Fruit fly (Drosophila melanogaster) whole organism, embryonic: Measurements from ENCODE around the gene Usf.
A peak's percentile ranks its signal among the peaks of the same experiment; 100 is the strongest.

ENCODE experiments used
- Atf3 ChIP-seq: fragments of 200-800 bp; sonication (Bioruptor generic); optimal IDR thresholded peaks from 3 replicates; lab custom pipeline; 2016; ENCODE audit warnings: missing biosample characterization, missing genetic modification characterization
- CG11093 ChIP-seq: fragments of 200-800 bp; sonication (Bioruptor generic); IDR thresholded peaks from 3 replicates; pipeline ENCODE4 v1.3.6; 2022; ENCODE audit warnings: missing biosample characterization, missing genetic modification characterization
- CG11398 ChIP-seq: fragments of 200-800 bp; sonication (Bioruptor generic); optimal IDR thresholded peaks from 2 replicates; lab custom pipeline; 2016; ENCODE audit warnings: missing biosample characterization, missing genetic modification characterization
- CG12155 ChIP-seq: fragments of 200-800 bp; sonication (Bioruptor generic); optimal IDR thresholded peaks from 3 replicates; lab custom pipeline; 2016; ENCODE audit warnings: missing biosample characterization, missing genetic modification characterization
- CG12299 ChIP-seq: fragments of 200-800 bp; sonication (Bioruptor generic); optimal IDR thresholded peaks from 2 replicates; lab custom pipeline; 2018; ENCODE audit warnings: missing biosample characterization, mild to moderate bottlenecking, missing genetic modification characterization
- CG1233 ChIP-seq: fragments of 200-800 bp; sonication (Bioruptor generic); optimal IDR thresholded peaks from 4 replicates; lab custom pipeline; 2018; ENCODE audit warnings: missing biosample characterization, mild to moderate bottlenecking, missing genetic modification characterization
- CG12391 ChIP-seq: fragments of 200-800 bp; sonication (Bioruptor generic); optimal IDR thresholded peaks from 3 replicates; lab custom pipeline; 2018; ENCODE audit warnings: missing biosample characterization, mild to moderate bottlenecking, missing genetic modification characterization, moderate library complexity
- CG13424 ChIP-seq: fragments of 200-800 bp; sonication (Bioruptor generic); optimal IDR thresholded peaks from 2 replicates; lab custom pipeline; 2019; ENCODE audit warnings: missing biosample characterization, mild to moderate bottlenecking, missing genetic modification characterization, moderate library complexity
- CG14667 ChIP-seq: fragments of 200-800 bp; sonication (Bioruptor generic); IDR thresholded peaks from 2 replicates; pipeline ENCODE4 v1.3.6; 2022; ENCODE audit warnings: missing biosample characterization, missing genetic modification characterization
- CG15011 ChIP-seq: fragments of 200-800 bp; sonication (Bioruptor generic); optimal IDR thresholded peaks from 3 replicates; lab custom pipeline; 2018; ENCODE audit warnings: missing biosample characterization, mild to moderate bottlenecking, missing genetic modification characterization
- CG15269 ChIP-seq: fragments of 200-800 bp; sonication (Bioruptor generic); optimal IDR thresholded peaks from 2 replicates; lab custom pipeline; 2018; ENCODE audit warnings: missing biosample characterization, mild to moderate bottlenecking, missing genetic modification characterization, moderate library complexity
- CG1529 ChIP-seq: fragments of 200-800 bp; sonication (Bioruptor generic); optimal IDR thresholded peaks from 3 replicates; lab custom pipeline; 2018; ENCODE audit warnings: missing biosample characterization, missing genetic modification characterization
- CG15601 ChIP-seq: fragments of 200-800 bp; sonication (Bioruptor generic); optimal IDR thresholded peaks from 3 replicates; lab custom pipeline; 2019; ENCODE audit warnings: missing biosample characterization, mild to moderate bottlenecking, missing genetic modification characterization, moderate library complexity
- CG17328 ChIP-seq: fragments of 200-800 bp; sonication (Bioruptor generic); IDR thresholded peaks from 2 replicates; pipeline ENCODE4 v1.3.6; 2022; ENCODE audit warnings: missing biosample characterization, missing genetic modification characterization
- CG17802 ChIP-seq: fragments of 200-800 bp; sonication (Bioruptor generic); optimal IDR thresholded peaks from 2 replicates; lab custom pipeline; 2018; ENCODE audit warnings: missing biosample characterization, mild to moderate bottlenecking, missing genetic modification characterization, moderate library complexity
- CG1792 ChIP-seq: fragments of 200-800 bp; sonication (Bioruptor generic); optimal IDR thresholded peaks from 2 replicates; lab custom pipeline; 2016; ENCODE audit warnings: missing biosample characterization, missing genetic modification characterization
- CG2129 ChIP-seq: fragments of 200-800 bp; sonication (Bioruptor generic); IDR thresholded peaks from 2 replicates; pipeline ENCODE4 v1.3.6; 2022; ENCODE audit warnings: missing biosample characterization, missing genetic modification characterization; ENCODE audit not compliant: partially characterized antibody
- CG2678 ChIP-seq: fragments of 200-800 bp; sonication (Bioruptor generic); optimal IDR thresholded peaks from 3 replicates; lab custom pipeline; 2019; ENCODE audit warnings: missing biosample characterization, mild to moderate bottlenecking, missing genetic modification characterization, moderate library complexity
- CG30431 ChIP-seq: fragments of 200-800 bp; sonication (Bioruptor generic); optimal IDR thresholded peaks from 2 replicates; lab custom pipeline; 2017; ENCODE audit warnings: missing biosample characterization, missing genetic modification characterization
- CG3726 ChIP-seq: fragments of 200-800 bp; sonication (Bioruptor generic); IDR thresholded peaks from 3 replicates; pipeline ENCODE4, ENCODE4 v1.3.6; 2022; ENCODE audit warnings: missing biosample characterization, missing genetic modification characterization
- CG6254 ChIP-seq: fragments of 200-800 bp; sonication (Bioruptor generic); optimal IDR thresholded peaks from 3 replicates; lab custom pipeline; 2017; ENCODE audit warnings: mild to moderate bottlenecking, missing biosample characterization, missing genetic modification reagents, missing genetic modification characterization
- CG6813 ChIP-seq: fragments of 200-800 bp; sonication (Bioruptor generic); optimal IDR thresholded peaks from 2 replicates; lab custom pipeline; 2017; ENCODE audit warnings: missing biosample characterization, missing genetic modification characterization, mild to moderate bottlenecking, moderate library complexity, missing genetic modification reagents
- CG9215 ChIP-seq: fragments of 200-800 bp; sonication (Bioruptor generic); IDR thresholded peaks from 2 replicates; pipeline ENCODE4 v1.3.6; 2022; ENCODE audit warnings: missing biosample characterization, missing genetic modification characterization
- Chrac-16 ChIP-seq: fragments of 200-800 bp; sonication (Bioruptor generic); optimal IDR thresholded peaks from 3 replicates; lab custom pipeline; 2016; ENCODE audit warnings: missing biosample characterization, missing genetic modification characterization
- D19A ChIP-seq: fragments of 200-800 bp; optimal IDR thresholded peaks from 3 replicates; lab custom pipeline; 2019; ENCODE audit warnings: missing biosample characterization, mild to moderate bottlenecking, missing genetic modification characterization, moderate library complexity
- Ets65A ChIP-seq: fragments of 200-800 bp; sonication (Bioruptor generic); peaks from one replicate; lab custom pipeline; 2016; ENCODE audit warnings: missing biosample characterization, missing genetic modification characterization
- GATAe ChIP-seq: fragments of 200-800 bp; sonication (Bioruptor generic); conservative IDR thresholded peaks from 2 replicates; pipeline ENCODE4 v1.3.6; 2022; ENCODE audit warnings: missing biosample characterization, missing genetic modification characterization
- Hmr ChIP-seq: fragments of 200-800 bp; sonication (Bioruptor generic); optimal IDR thresholded peaks from 3 replicates; lab custom pipeline; 2017; ENCODE audit warnings: mild to moderate bottlenecking, missing biosample characterization, missing genetic modification reagents, missing genetic modification characterization
- Jarid2 ChIP-seq: fragments of 200-800 bp; sonication (Bioruptor generic); optimal IDR thresholded peaks from 3 replicates; lab custom pipeline; 2017; ENCODE audit warnings: mild to moderate bottlenecking, missing biosample characterization, missing genetic modification reagents, missing genetic modification characterization
- Med ChIP-seq: fragments of 200-800 bp; sonication (Bioruptor generic); peaks from one replicate; lab custom pipeline; 2016; ENCODE audit warnings: missing biosample characterization, missing genetic modification characterization, mild to moderate bottlenecking, inconsistent platforms, moderate library complexity
- Nf-YB ChIP-seq: fragments of 200-800 bp; sonication (Bioruptor generic); optimal IDR thresholded peaks from 3 replicates; lab custom pipeline; 2019; ENCODE audit warnings: missing biosample characterization, mild to moderate bottlenecking, missing genetic modification characterization, moderate library complexity
- Opbp ChIP-seq: fragments of 200-800 bp; sonication (Bioruptor generic); IDR thresholded peaks from 3 replicates; pipeline ENCODE4 v1.3.6; 2022; ENCODE audit warnings: missing biosample characterization, missing genetic modification characterization; ENCODE audit not compliant: partially characterized antibody
- Optix ChIP-seq: fragments of 200-800 bp; sonication (Bioruptor generic); IDR thresholded peaks from 3 replicates; pipeline ENCODE4 v1.3.6; 2022; ENCODE audit warnings: missing biosample characterization, missing genetic modification characterization
- ase ChIP-seq: fragments of 200-800 bp; sonication (Bioruptor generic); IDR thresholded peaks from 3 replicates; pipeline ENCODE4 v1.3.6; 2022; ENCODE audit warnings: missing biosample characterization, missing genetic modification characterization
- cg ChIP-seq: fragments of 200-800 bp; sonication (Bioruptor generic); optimal IDR thresholded peaks from 3 replicates; lab custom pipeline; 2019; ENCODE audit warnings: missing biosample characterization, mild to moderate bottlenecking, missing genetic modification characterization, moderate library complexity
- chif ChIP-seq, 2 experiments: fragments of 200-800 bp; sonication (Bioruptor generic); optimal IDR thresholded peaks; 3 replicates each; lab custom pipeline; 2016; ENCODE audit warnings: missing biosample characterization in 2 of 2, missing genetic modification characterization in 2 of 2
- ci ChIP-seq: fragments of 200-800 bp; sonication (Bioruptor generic); IDR thresholded peaks from 3 replicates; pipeline ENCODE4 v1.3.6; 2022; ENCODE audit warnings: missing biosample characterization, missing genetic modification characterization
- dm ChIP-seq: fragments of 200-800 bp; sonication (Bioruptor generic); optimal IDR thresholded peaks from 3 replicates; lab custom pipeline; 2016; ENCODE audit warnings: missing biosample characterization, missing genetic modification characterization
- dmrt99B ChIP-seq: fragments of 200-800 bp; sonication (Bioruptor generic); optimal IDR thresholded peaks from 2 replicates; lab custom pipeline; 2018; ENCODE audit warnings: missing biosample characterization, mild to moderate bottlenecking, missing genetic modification characterization, moderate library complexity
- dysf ChIP-seq: fragments of 200-800 bp; sonication (Bioruptor generic); IDR thresholded peaks from 3 replicates; pipeline ENCODE4 v1.3.6; 2022; ENCODE audit warnings: missing biosample characterization, missing genetic modification characterization
- gem ChIP-seq: fragments of 200-800 bp; sonication (Bioruptor generic); optimal IDR thresholded peaks from 2 replicates; lab custom pipeline; 2019; ENCODE audit warnings: missing biosample characterization, mild to moderate bottlenecking, missing genetic modification characterization, moderate library complexity
- hb ChIP-seq: fragments of 200-800 bp; sonication (Bioruptor generic); IDR thresholded peaks from 3 replicates; pipeline ENCODE4 v1.3.6; 2022; ENCODE audit warnings: missing biosample characterization, missing genetic modification characterization; ENCODE audit not compliant: partially characterized antibody
- lab ChIP-seq: fragments of 200-800 bp; sonication (Bioruptor generic); optimal IDR thresholded peaks from 3 replicates; lab custom pipeline; 2017; ENCODE audit warnings: missing biosample characterization, missing genetic modification characterization, mild to moderate bottlenecking, moderate library complexity, missing genetic modification reagents
- pan ChIP-seq, 4 experiments: fragments of >200 bp in 3 of 4; fragments of 200-800 bp in 1 of 4; sonication (Bioruptor generic) in 1 of 4; optimal IDR thresholded peaks in 3 of 4; IDR thresholded peaks in 1 of 4; 2 replicates each; pipeline versions ENCODE4 v1.3.6 to Lab custom; 2017 to 2022; ENCODE audit warnings: missing biosample characterization in 2 of 4, missing genetic modification characterization in 2 of 4, mixed read lengths in 1 of 4
- pum ChIP-seq: fragments of 200-800 bp; sonication (Bioruptor generic); optimal IDR thresholded peaks from 2 replicates; lab custom pipeline; 2016; ENCODE audit warnings: missing biosample characterization, missing genetic modification characterization
- stc ChIP-seq: fragments of 200-800 bp; sonication (Bioruptor generic); IDR thresholded peaks from 2 replicates; pipeline ENCODE4 v1.3.6; 2022; ENCODE audit warnings: missing biosample characterization, missing genetic modification characterization
- unc-4 ChIP-seq: fragments of 200-800 bp; sonication (Bioruptor generic); IDR thresholded peaks from 2 replicates; pipeline ENCODE4 v1.3.6; 2022; ENCODE audit warnings: missing biosample characterization, missing genetic modification characterization; ENCODE audit not compliant: partially characterized antibody

Gene Usf

dm6 chrX:4507121-4507520 is 41.5 kb downstream of the Usf start (continued):
- TF ChIP-seq gem (peak; percentile 45), CG11398 (GFP tag; lab: Kevin White, UChicago) (no peak), CG12299 (tag; lab: Kevin White, UChicago) (no peak), Optix (GFP tag; lab: Robert Waterston, UW) (peak; percentile 62; the same call in 2 of the 3 replicates), CG9215 (GFP tag; lab: Robert Waterston, UW) (no peak; the same call in 1 of the 2 replicates)

dm6 chrX:4505318-4505717 is 43.3 kb downstream of the Usf start:
- TF ChIP-seq chif (GFP tag; optimal IDR thresholded peaks at IDR 0.05; lab: Kevin White, UChicago) = peak in 1 of 2 experiments; percentile 50
- peak; percentile 36 for TF ChIP-seq CG12391
- no peak for TF ChIP-seq cg (GFP tag; lab: Kevin White, UChicago)
- peak; percentile 1 for TF ChIP-seq CG1792 (GFP tag; lab: Kevin White, UChicago)
- TF ChIP-seq CG2129 = no peak
- no peak for TF ChIP-seq dm
- TF ChIP-seq Nf-YB (GFP tag; lab: Kevin White, UChicago) = no peak
- TF ChIP-seq CG15011 (GFP tag; lab: Kevin White, UChicago) = no peak
- TF ChIP-seq CG14667 (GFP tag; lab: Robert Waterston, UW) = no peak
- no peak for TF ChIP-seq pan (optimal IDR thresholded peaks at IDR 0.05; lab: Kevin White, UChicago)
- TF ChIP-seq pan (GFP tag; optimal IDR thresholded peaks at IDR 0.05 in 1 of 2, IDR thresholded peaks at IDR 0.05 in 1 of 2) = peak in 1 of 2 experiments; percentile 42
- 0 out of 3 replicates have a peak, but pooled peaks have one; percentile 12 for TF ChIP-seq dysf (GFP tag; lab: Robert Waterston, UW)
- TF ChIP-seq pum = peak; percentile 23
- TF ChIP-seq gem = peak; percentile 63
- TF ChIP-seq CG12155 (GFP tag; lab: Kevin White, UChicago) = no peak
- no peak for TF ChIP-seq CG6813
- TF ChIP-seq Ets65A (GFP tag; lab: Kevin White, UChicago) = peak; percentile 9
- peak; percentile 18 for TF ChIP-seq CG13424 (tag; lab: Kevin White, UChicago)
- TF ChIP-seq Atf3 (GFP tag; lab: Kevin White, UChicago) = no peak
- TF ChIP-seq Chrac-16 (GFP tag; lab: Kevin White, UChicago) = no peak
- 0 out of 3 replicates have a peak, but pooled peaks have one; percentile 33 for TF ChIP-seq ci (GFP tag; lab: Robert Waterston, UW)
- TF ChIP-seq Jarid2 (GFP tag; lab: Kevin White, UChicago) = no peak
- TF ChIP-seq D19A (tag; lab: Kevin White, UChicago) = no peak
- TF ChIP-seq lab (GFP tag; lab: Kevin White, UChicago) = peak; percentile 14
- TF ChIP-seq stc = no peak
- TF ChIP-seq CG6254 (GFP tag; lab: Kevin White, UChicago) = peak; percentile 5
- peak; percentile 6 for TF ChIP-seq CG30431
- TF ChIP-seq unc-4 (GFP tag; lab: Robert Waterston, UW) = no peak
- no peak for TF ChIP-seq CG3726 (GFP tag; lab: Robert Waterston, UW)
- TF ChIP-seq Hmr = peak; percentile 18
- TF ChIP-seq CG17802 (tag; lab: Kevin White, UChicago) = no peak
- peak; percentile 49 for TF ChIP-seq dmrt99B (tag; lab: Kevin White, UChicago)
- TF ChIP-seq ase (GFP tag; lab: Robert Waterston, UW) = no peak
- no peak for TF ChIP-seq CG1529 (GFP tag; lab: Kevin White, UChicago)
- TF ChIP-seq CG11093 (GFP tag; lab: Robert Waterston, UW) = no peak
- no peak for TF ChIP-seq CG15601 (tag; lab: Kevin White, UChicago)
- peak; percentile 17 for TF ChIP-seq CG15269 (tag; lab: Kevin White, UChicago)
- peak; percentile 35 for TF ChIP-seq CG2678
- peak; percentile 72 for TF ChIP-seq Med (GFP tag; lab: Kevin White, UChicago)
- no peak for TF ChIP-seq GATAe (GFP tag; lab: Robert Waterston, UW)
- TF ChIP-seq CG1233 (GFP tag; lab: Kevin White, UChicago) = peak; percentile 24
- TF ChIP-seq CG17328 (GFP tag; lab: Robert Waterston, UW) = peak; percentile 43; the same call in 1 of the 2 replicates
- TF ChIP-seq hb (GFP tag; lab: Robert Waterston, UW) = no peak
- TF ChIP-seq Opbp (GFP tag; lab: Robert Waterston, UW) = no peak
